Fruit fly (Drosophila melanogaster) whole organism, adult: Measurements from ENCODE around the gene CG16989.

Experiments
- CG14711 ChIP-seq: fragments of 200-800 bp; sonication (Bioruptor generic); optimal IDR thresholded peaks from 2 replicates; lab custom pipeline; 2018; ENCODE audit warnings: missing biosample characterization, mild to moderate bottlenecking, missing genetic modification characterization, moderate library complexity
- CG1620 ChIP-seq: fragments of 200-800 bp; sonication (Bioruptor generic); optimal IDR thresholded peaks from 2 replicates; lab custom pipeline; 2016; ENCODE audit warnings: missing biosample characterization, missing genetic modification characterization
- CG33017 ChIP-seq: fragments of 200-800 bp; sonication (Bioruptor generic); optimal IDR thresholded peaks from 2 replicates; lab custom pipeline; 2018; ENCODE audit warnings: missing biosample characterization, mild to moderate bottlenecking, missing genetic modification characterization, moderate library complexity
- CG5204 ChIP-seq: fragments of 200-800 bp; sonication (Bioruptor generic); optimal IDR thresholded peaks from 2 replicates; lab custom pipeline; 2016; ENCODE audit warnings: missing biosample characterization, missing genetic modification characterization
- CG7045 ChIP-seq: fragments of 200-800 bp; sonication (Bioruptor generic); optimal IDR thresholded peaks from 2 replicates; lab custom pipeline; 2017; ENCODE audit warnings: missing biosample characterization, mild to moderate bottlenecking, missing genetic modification characterization
- Clk ChIP-seq: fragments of 200-800 bp; sonication (Bioruptor generic); optimal IDR thresholded peaks from 2 replicates; lab custom pipeline; 2017; ENCODE audit warnings: missing biosample characterization, missing genetic modification characterization
- Crg-1 ChIP-seq: fragments of 200-800 bp; sonication (Bioruptor generic); optimal IDR thresholded peaks from 2 replicates; lab custom pipeline; 2016; ENCODE audit warnings: missing biosample characterization, missing genetic modification characterization
- Mnt ChIP-seq: fragments of 200-800 bp; sonication (Bioruptor generic); optimal IDR thresholded peaks from 2 replicates; lab custom pipeline; 2016; ENCODE audit warnings: missing biosample characterization, mild to moderate bottlenecking, missing genetic modification characterization
- bab1 ChIP-seq: fragments of 200-800 bp; sonication (Bioruptor generic); optimal IDR thresholded peaks from 3 replicates; lab custom pipeline; 2019; ENCODE audit warnings: missing biosample characterization, mild to moderate bottlenecking, missing genetic modification characterization, moderate library complexity
- kay ChIP-seq: fragments of 200-800 bp; sonication (Bioruptor generic); peaks from one replicate; lab custom pipeline; 2016; ENCODE audit warnings: missing biosample characterization, missing genetic modification characterization, borderline replicate concordance
- pad ChIP-seq: fragments of 200-800 bp; sonication (Bioruptor generic); optimal IDR thresholded peaks from 3 replicates; lab custom pipeline; 2017; ENCODE audit warnings: missing biosample characterization, missing genetic modification characterization, mild to moderate bottlenecking, moderate library complexity, missing genetic modification reagents
- tj ChIP-seq: fragments of 200-800 bp; sonication (Bioruptor generic); optimal IDR thresholded peaks from 3 replicates; lab custom pipeline; 2017; ENCODE audit warnings: missing biosample characterization, mild to moderate bottlenecking, missing genetic modification characterization, moderate library complexity

DNA sequence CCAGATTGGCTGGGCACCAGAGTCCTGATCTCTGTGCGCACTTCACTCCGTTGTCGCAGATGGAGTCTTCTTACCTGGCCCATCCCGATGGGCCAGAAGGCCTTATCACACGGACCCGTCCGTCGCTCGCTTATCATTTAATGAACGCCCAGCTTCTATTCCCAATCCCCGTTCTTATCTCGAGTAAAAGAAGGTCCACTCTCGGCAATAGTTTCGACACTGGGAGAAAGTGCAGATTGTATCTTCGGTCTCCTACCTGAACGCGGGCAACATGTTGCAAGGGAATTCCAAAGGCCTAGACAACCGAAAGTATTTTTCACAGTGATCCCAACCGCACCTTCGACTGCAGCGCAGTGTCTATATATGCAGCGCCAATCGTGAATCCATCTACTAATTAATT is 26.9 kb upstream of the CG16989 start:
- no peak for TF ChIP-seq pad (GFP tag; lab: Kevin White, UChicago)
- TF ChIP-seq tj (GFP tag; lab: Kevin White, UChicago), result no peak
- no peak for TF ChIP-seq Clk (GFP tag; lab: Kevin White, UChicago)
- TF ChIP-seq kay (GFP tag; lab: Kevin White, UChicago), result no peak
- TF ChIP-seq Crg-1, result no peak
- no peak for TF ChIP-seq bab1 (GFP tag; lab: Kevin White, UChicago)
- TF ChIP-seq Mnt (GFP tag; lab: Kevin White, UChicago), result no peak
- TF ChIP-seq CG14711, result no peak
- no peak for TF ChIP-seq CG7045 (GFP tag; lab: Kevin White, UChicago)
- TF ChIP-seq CG5204, result no peak
- no peak for TF ChIP-seq CG1620 (GFP tag; lab: Kevin White, UChicago)
- TF ChIP-seq CG33017, result no peak
